Fruit fly (Drosophila melanogaster): Measurements from ENCODE around the gene CG9123.

The CG9123 gene

dm6 chrX:15383513-15384373 is 41.8 kb upstream of the CG9123 start (continued):
- TF ChIP-seq mirr (GFP tag; optimal IDR thresholded peaks at IDR 0.05) (no peak), usp (GFP tag; optimal IDR thresholded peaks at IDR 0.05) (no peak), wek (GFP tag; optimal IDR thresholded peaks at IDR 0.05) (no peak), yki (optimal IDR thresholded peaks at IDR 0.05) (no peak), Gsc (GFP tag; IDR thresholded peaks at IDR 0.05) (no peak), dimm (GFP tag; IDR thresholded peaks at IDR 0.05) (no peak), CG13624 (GFP tag; optimal IDR thresholded peaks at IDR 0.05) (no peak), inv (GFP tag; IDR thresholded peaks at IDR 0.05; ENCODE audit: partially characterized antibody) (no peak), CG5180 (GFP tag; optimal IDR thresholded peaks at IDR 0.05) (peak; percentile 18), CG4820 (GFP tag; optimal IDR thresholded peaks at IDR 0.05) (peak; percentile 47), CG6683 (GFP tag; optimal IDR thresholded peaks at IDR 0.05) (peak; percentile 15), CG4424 (GFP tag; optimal IDR thresholded peaks at IDR 0.05) (peak; percentile 58), CG10209 (GFP tag; optimal IDR thresholded peaks at IDR 0.05) (peak; percentile 35), Atf6 (GFP tag; IDR thresholded peaks at IDR 0.05) (peak; percentile 35; the same call in 1 of the 2 replicates), CG9876 (GFP tag; optimal IDR thresholded peaks at IDR 0.05) (no peak), CG12769 (tag; optimal IDR thresholded peaks at IDR 0.05) (no peak), CG31441 (GFP tag; IDR thresholded peaks at IDR 0.05) (peak; percentile 70), az2 (GFP tag; optimal IDR thresholded peaks at IDR 0.05) (peak; percentile 35), gcm (GFP tag; optimal IDR thresholded peaks at IDR 0.05) (peak; percentile 45), CG18011 (GFP tag; optimal IDR thresholded peaks at IDR 0.05) (no peak), ash1 (GFP tag; optimal IDR thresholded peaks at IDR 0.05) (no peak), Ets65A (GFP tag) (no peak), nmo (GFP tag; optimal IDR thresholded peaks at IDR 0.05) (peak; percentile 43), Dad (GFP tag; optimal IDR thresholded peaks at IDR 0.05) (no peak), ap (GFP tag; IDR thresholded peaks at IDR 0.05) (no peak), slp2 (GFP tag; optimal IDR thresholded peaks at IDR 0.05) (no peak), ttk (GFP tag; IDR thresholded peaks at IDR 0.05) (no peak), CG11560 (tag; IDR thresholded peaks at IDR 0.05) (no peak), Oaz (GFP tag; IDR thresholded peaks at IDR 0.05) (no peak), Usf (GFP tag; optimal IDR thresholded peaks at IDR 0.05) (no peak), jing (GFP tag; optimal IDR thresholded peaks at IDR 0.05) (no peak), CG12071 (GFP tag; optimal IDR thresholded peaks at IDR 0.05) (peak; percentile 5), tgo (GFP tag; IDR thresholded peaks at IDR 0.05) (peak; percentile 60), CG30431 (GFP tag; optimal IDR thresholded peaks at IDR 0.05) (peak; percentile 17), Awh (GFP tag; IDR thresholded peaks at IDR 0.05) (0 out of 2 replicates have a peak, but pooled peaks have one; percentile 36), CG1529 (GFP tag; optimal IDR thresholded peaks at IDR 0.05) (peak; percentile 18), stc (GFP tag; IDR thresholded peaks at IDR 0.05) (peak; percentile 33; the same call in 1 of the 2 replicates), pnt (GFP tag; optimal IDR thresholded peaks at IDR 0.05) (no peak), CHES-1-like (GFP tag; optimal IDR thresholded peaks at IDR 0.05) (no peak), CG8281 (tag; optimal IDR thresholded peaks at IDR 0.05) (peak; percentile 6), CG31224 (GFP tag; IDR thresholded peaks at IDR 0.05) (peak; percentile 17; the same call in 1 of the 2 replicates), Abd-B (GFP tag; optimal IDR thresholded peaks at IDR 0.05) (peak; percentile 47), sqz (GFP tag; optimal IDR thresholded peaks at IDR 0.05) (peak; percentile 92), vvl (GFP tag; IDR thresholded peaks at IDR 0.05) (peak; percentile 47; the same call in 1 of the 2 replicates), tap (tag; optimal IDR thresholded peaks at IDR 0.05) (peak; percentile 1), CG10366 (GFP tag; IDR thresholded peaks at IDR 0.05) (peak; percentile 48), Nf-YA (GFP tag; IDR thresholded peaks at IDR 0.05) (peak; percentile 21; the same call in 1 of the 2 replicates), HLH54F (GFP tag; optimal IDR thresholded peaks at IDR 0.05) (no peak), CG18764 (GFP tag; optimal IDR thresholded peaks at IDR 0.05) (no peak), luna (GFP tag; optimal IDR thresholded peaks at IDR 0.05) (no peak)

Data from whole organism, embryonic.